Fruit fly (Drosophila melanogaster): ENCODE results near the gene CkIalpha.

CkIalpha gene

dm6 chrX:12665112-12665795 lies 11.8 kb downstream of the CkIalpha start (continued):
- TF ChIP-seq CG15479 (GFP tag; optimal IDR thresholded peaks at IDR 0.05): peak; percentile 25
- TF ChIP-seq tll (GFP tag; optimal IDR thresholded peaks at IDR 0.05): no peak
- peak; percentile 69 for TF ChIP-seq salm (tag; optimal IDR thresholded peaks at IDR 0.05)
- peak; percentile 34 for TF ChIP-seq CG7928 (GFP tag; optimal IDR thresholded peaks at IDR 0.05)
- peak; percentile 54 for TF ChIP-seq sd (tag; optimal IDR thresholded peaks at IDR 0.05)
- peak; percentile 33 for TF ChIP-seq disco-r (GFP tag; optimal IDR thresholded peaks at IDR 0.05)
- peak; percentile 90 for TF ChIP-seq tio (GFP tag; optimal IDR thresholded peaks at IDR 0.05)
- peak; percentile 88 for TF ChIP-seq zf30C (GFP tag; optimal IDR thresholded peaks at IDR 0.05)
- TF ChIP-seq amos (GFP tag; IDR thresholded peaks at IDR 0.05; ENCODE audit: partially characterized antibody): no peak; the same call in 1 of the 2 replicates
- peak; percentile 88 for TF ChIP-seq CG32767 (GFP tag; IDR thresholded peaks at IDR 0.05)
- TF ChIP-seq danr (GFP tag; IDR thresholded peaks at IDR 0.05): peak; percentile 88
- peak; percentile 3 for TF ChIP-seq Myb (GFP tag; optimal IDR thresholded peaks at IDR 0.05)
- TF ChIP-seq fd3F (GFP tag; optimal IDR thresholded peaks at IDR 0.05): peak; percentile 82
- TF ChIP-seq org-1 (GFP tag; optimal IDR thresholded peaks at IDR 0.05): peak; percentile 85
- peak; percentile 83 for TF ChIP-seq CG15011 (GFP tag; optimal IDR thresholded peaks at IDR 0.05)
- TF ChIP-seq CG13296 (GFP tag; optimal IDR thresholded peaks at IDR 0.05): peak; percentile 74
- peak; percentile 84 for TF ChIP-seq CG7987 (GFP tag; optimal IDR thresholded peaks at IDR 0.05)
- TF ChIP-seq CG12744 (GFP tag; optimal IDR thresholded peaks at IDR 0.05): peak; percentile 23
- TF ChIP-seq CG14050 (GFP tag; IDR thresholded peaks at IDR 0.05): peak; percentile 87
- peak; percentile 60 for TF ChIP-seq sug (tag; optimal IDR thresholded peaks at IDR 0.05)
- no peak for TF ChIP-seq yki (optimal IDR thresholded peaks at IDR 0.05)
- no peak for TF ChIP-seq D (optimal IDR thresholded peaks at IDR 0.05)
- peak; percentile 89 for TF ChIP-seq D (GFP tag; optimal IDR thresholded peaks at IDR 0.05)
- peak; percentile 78 for TF ChIP-seq gt (GFP tag; IDR thresholded peaks at IDR 0.05)
- TF ChIP-seq Awh (GFP tag; IDR thresholded peaks at IDR 0.05): peak; percentile 91
- TF ChIP-seq CG12769 (tag; optimal IDR thresholded peaks at IDR 0.05): peak; percentile 91
- peak; percentile 95 for TF ChIP-seq Xrp1 (GFP tag; IDR thresholded peaks at IDR 0.05)
- TF ChIP-seq Optix (GFP tag; IDR thresholded peaks at IDR 0.05): peak; percentile 84
- peak; percentile 73 to 84 for TF ChIP-seq Trl (optimal IDR thresholded peaks at IDR 0.05)
- no peak for TF ChIP-seq Trl (GFP tag; optimal IDR thresholded peaks at IDR 0.05)
- peak; percentile 91 for TF ChIP-seq Meics (GFP tag; optimal IDR thresholded peaks at IDR 0.05)
- TF ChIP-seq bbx (GFP tag; IDR thresholded peaks at IDR 0.05; ENCODE audit: partially characterized antibody): no peak
- TF ChIP-seq CG6854 (GFP tag; optimal IDR thresholded peaks at IDR 0.05): peak; percentile 70
- peak; percentile 96 for TF ChIP-seq slbo (GFP tag; IDR thresholded peaks at IDR 0.05)
- peak; percentile 3 for TF ChIP-seq gcm2 (GFP tag; optimal IDR thresholded peaks at IDR 0.05)
- TF ChIP-seq lmd (GFP tag; IDR thresholded peaks at IDR 0.05): peak; percentile 91
- no peak for TF ChIP-seq sima (GFP tag; optimal IDR thresholded peaks at IDR 0.05)
- TF ChIP-seq sens-2 (GFP tag; IDR thresholded peaks at IDR 0.05): peak; percentile 76
- TF ChIP-seq Drgx (GFP tag; IDR thresholded peaks at IDR 0.05): peak; percentile 95
- TF ChIP-seq tin (GFP tag; optimal IDR thresholded peaks at IDR 0.05): peak; percentile 85
- peak; percentile 27 for TF ChIP-seq gro (GFP tag; optimal IDR thresholded peaks at IDR 0.05)
- peak; percentile 84 for TF ChIP-seq CG12942 (GFP tag; optimal IDR thresholded peaks at IDR 0.05)
- TF ChIP-seq mld (GFP tag; IDR thresholded peaks at IDR 0.05; ENCODE audit: partially characterized antibody): no peak
- 0 out of 2 replicates have a peak, but pooled peaks have one; percentile 72 for TF ChIP-seq rib (GFP tag; IDR thresholded peaks at IDR 0.05)
- TF ChIP-seq ranshi (GFP tag; IDR thresholded peaks at IDR 0.05): peak; percentile 87; the same call in 1 of the 2 replicates
- peak; percentile 95 for TF ChIP-seq lab (GFP tag; optimal IDR thresholded peaks at IDR 0.05)
- TF ChIP-seq ro (GFP tag; IDR thresholded peaks at IDR 0.05): peak; percentile 82
- peak; percentile 92 for TF ChIP-seq CG30403 (GFP tag; optimal IDR thresholded peaks at IDR 0.05)
- TF ChIP-seq CG4730 (GFP tag; IDR thresholded peaks at IDR 0.05): peak; percentile 87
- peak; percentile 36 for TF ChIP-seq CG33213 (GFP tag; optimal IDR thresholded peaks at IDR 0.05)
- peak; percentile 46 for TF ChIP-seq CG8089 (GFP tag; optimal IDR thresholded peaks at IDR 0.05)

Measured in whole organism, embryonic.